Fruit fly (Drosophila melanogaster) whole organism, adult: ENCODE data around the gene faf.

Experiments
- CG11617 ChIP-seq: fragments of 200-800 bp; sonication (Bioruptor generic); optimal IDR thresholded peaks from 2 replicates; lab custom pipeline; 2017; ENCODE audit warnings: mild to moderate bottlenecking, missing biosample characterization, missing genetic modification reagents, missing genetic modification characterization
- CG12768 ChIP-seq: fragments of 200-800 bp; sonication (Bioruptor generic); optimal IDR thresholded peaks from 2 replicates; lab custom pipeline; 2017; ENCODE audit warnings: missing biosample characterization, missing genetic modification characterization, mild to moderate bottlenecking, moderate library complexity, missing genetic modification reagents
- CG7045 ChIP-seq: fragments of 200-800 bp; sonication (Bioruptor generic); optimal IDR thresholded peaks from 2 replicates; lab custom pipeline; 2017; ENCODE audit warnings: missing biosample characterization, mild to moderate bottlenecking, missing genetic modification characterization
- Clk ChIP-seq: fragments of 200-800 bp; sonication (Bioruptor generic); optimal IDR thresholded peaks from 2 replicates; lab custom pipeline; 2017; ENCODE audit warnings: missing biosample characterization, missing genetic modification characterization
- Crg-1 ChIP-seq: fragments of 200-800 bp; sonication (Bioruptor generic); optimal IDR thresholded peaks from 2 replicates; lab custom pipeline; 2016; ENCODE audit warnings: missing biosample characterization, missing genetic modification characterization
- Hr96 ChIP-seq: fragments of 200-800 bp; sonication (Bioruptor generic); optimal IDR thresholded peaks from 2 replicates; lab custom pipeline; 2016; ENCODE audit warnings: missing biosample characterization, missing genetic modification characterization
- cnc ChIP-seq, 2 experiments: fragments of >200 bp; optimal IDR thresholded peaks; 2 replicates each; lab custom pipeline; 2017
- kay ChIP-seq: fragments of 200-800 bp; sonication (Bioruptor generic); peaks from one replicate; lab custom pipeline; 2016; ENCODE audit warnings: missing biosample characterization, missing genetic modification characterization, borderline replicate concordance
- tj ChIP-seq: fragments of 200-800 bp; sonication (Bioruptor generic); optimal IDR thresholded peaks from 3 replicates; lab custom pipeline; 2017; ENCODE audit warnings: missing biosample characterization, mild to moderate bottlenecking, missing genetic modification characterization, moderate library complexity
- toe ChIP-seq: fragments of 200-800 bp; sonication (Bioruptor generic); optimal IDR thresholded peaks from 2 replicates; lab custom pipeline; 2016; ENCODE audit warnings: missing biosample characterization, missing genetic modification characterization

DNA sequence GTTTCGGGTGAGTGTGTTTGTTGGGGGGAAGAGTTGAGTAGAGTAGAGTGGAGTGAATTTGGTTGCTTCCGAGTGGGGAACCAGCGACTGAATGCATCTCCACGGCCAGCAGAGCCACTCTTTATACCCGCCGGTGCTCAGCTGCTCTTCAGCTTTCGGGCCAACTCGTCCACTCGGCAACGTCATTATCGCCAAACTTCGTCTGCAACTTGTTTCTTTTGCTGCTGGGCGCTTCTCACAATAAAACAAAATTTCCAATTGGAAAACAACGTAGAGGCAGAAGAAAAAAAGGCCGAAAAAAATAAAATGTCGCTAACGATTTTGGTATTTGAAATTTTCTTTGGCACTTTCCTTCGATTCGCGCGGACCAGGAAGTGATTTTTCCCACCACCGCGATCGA, 12.1 kb upstream of the faf start, which contains the start of gene CG2150:
- TF ChIP-seq CG12768 (GFP tag; lab: Kevin White, UChicago): no peak
- no peak for TF ChIP-seq toe (GFP tag; lab: Kevin White, UChicago)
- TF ChIP-seq tj (GFP tag; lab: Kevin White, UChicago): no peak
- TF ChIP-seq Crg-1: no peak
- TF ChIP-seq Hr96 (GFP tag; lab: Kevin White, UChicago): no peak
- no peak for TF ChIP-seq CG11617 (GFP tag; lab: Kevin White, UChicago)
- TF ChIP-seq kay (GFP tag; lab: Kevin White, UChicago): no peak
- TF ChIP-seq CG7045 (GFP tag; lab: Kevin White, UChicago): no peak
- TF ChIP-seq Clk (GFP tag; lab: Kevin White, UChicago): no peak
- no peak for TF ChIP-seq cnc (optimal IDR thresholded peaks at IDR 0.05; lab: Kevin White, UChicago)
